Worm (Caenorhabditis elegans) whole organism, early embryonic: ENCODE data around the gene B0244.7.

Source experiments
- B0310.2 ChIP-seq: sonication (generic microtip); optimal IDR thresholded peaks from 2 replicates; lab custom pipeline; 2016; ENCODE audit warnings: mild to moderate bottlenecking, missing genetic modification characterization, missing compliant biosample characterization
- F13C5.2 ChIP-seq: sonication (generic microtip); optimal IDR thresholded peaks from 2 replicates; lab custom pipeline; 2017; ENCODE audit warnings: mild to moderate bottlenecking, missing genetic modification characterization, inconsistent platforms, missing compliant biosample characterization
- aly-1 ChIP-seq: sonication (generic microtip); optimal IDR thresholded peaks from 2 replicates; lab custom pipeline; 2016; ENCODE audit warnings: missing genetic modification characterization, missing compliant biosample characterization
- ama-1 ChIP-seq: fragments of 150-350 bp; optimal IDR thresholded peaks from 2 replicates; lab custom pipeline; 2014
- ceh-13 ChIP-seq: fragments of 200-800 bp; sonication (Bioruptor generic); optimal IDR thresholded peaks from 2 replicates; lab custom pipeline; 2018; ENCODE audit warnings: mild to moderate bottlenecking, missing genetic modification characterization, missing compliant biosample characterization
- ceh-36 ChIP-seq: sonication (generic microtip); optimal IDR thresholded peaks from 2 replicates; lab custom pipeline; 2016; ENCODE audit warnings: missing genetic modification characterization, inconsistent platforms, missing compliant biosample characterization
- ets-7 ChIP-seq: sonication (generic microtip); optimal IDR thresholded peaks from 2 replicates; lab custom pipeline; 2016; ENCODE audit warnings: missing genotype, missing genetic modification characterization, missing compliant biosample characterization
- flt-1 ChIP-seq: fragments of 200-800 bp; sonication (Bioruptor generic); IDR thresholded peaks from 2 replicates; pipeline ENCODE4 v1.3.6; 2022; ENCODE audit warnings: missing genetic modification characterization, missing compliant biosample characterization
- hmbx-1 ChIP-seq: sonication (generic microtip); optimal IDR thresholded peaks from 2 replicates; lab custom pipeline; 2016; ENCODE audit warnings: mild to moderate bottlenecking, missing genetic modification characterization, missing compliant biosample characterization
- hmg-4 ChIP-seq: fragments of 200-800 bp; sonication (Bioruptor generic); optimal IDR thresholded peaks from 2 replicates; lab custom pipeline; 2018; ENCODE audit warnings: mild to moderate bottlenecking, missing genetic modification characterization, missing compliant biosample characterization
- hnd-1 ChIP-seq: sonication (generic microtip); optimal IDR thresholded peaks from 2 replicates; lab custom pipeline; 2016; ENCODE audit warnings: missing genetic modification characterization, missing compliant biosample characterization
- pes-1 ChIP-seq: fragments of 200-800 bp; sonication (Bioruptor generic); IDR thresholded peaks from 2 replicates; pipeline ENCODE4 v1.3.6; 2022; ENCODE audit warnings: missing genetic modification reagents, missing genetic modification characterization, missing compliant biosample characterization
- scrt-1 ChIP-seq: fragments of 200-800 bp; sonication (Bioruptor generic); IDR thresholded peaks from 2 replicates; pipeline ENCODE4 v1.3.6; 2022; ENCODE audit warnings: missing genetic modification characterization, missing compliant biosample characterization
- sea-1 ChIP-seq: fragments of 200-800 bp; sonication (Bioruptor generic); conservative IDR thresholded peaks from 2 replicates; pipeline ENCODE4 v1.3.6; 2022; ENCODE audit warnings: missing genetic modification characterization, missing compliant biosample characterization
- tbx-11 ChIP-seq: fragments of 200-800 bp; sonication (Bioruptor generic); IDR thresholded peaks from 2 replicates; pipeline ENCODE4 v1.3.6; 2022; ENCODE audit warnings: missing genetic modification characterization, missing compliant biosample characterization
- tbx-37 ChIP-seq: fragments of 200-800 bp; sonication (Bioruptor generic); conservative IDR thresholded peaks from 2 replicates; pipeline ENCODE4 v1.3.6; 2022; ENCODE audit warnings: missing genetic modification reagents, missing genetic modification characterization, missing compliant biosample characterization
- tra-4 ChIP-seq: sonication (generic microtip); optimal IDR thresholded peaks from 2 replicates; lab custom pipeline; 2017; ENCODE audit warnings: missing genetic modification characterization, missing compliant biosample characterization

The B0244.7 gene

ce11 chrIII:5714984-5715454, 16.3 kb upstream of the B0244.7 start:
- peak; percentile 83 for TF ChIP-seq ama-1 (lab: Kevin White, UChicago)
- TF ChIP-seq ets-7 (tag; lab: Kevin White, UChicago): no peak
- TF ChIP-seq ceh-36 (tag; lab: Kevin White, UChicago): peak; percentile 27
- no peak for TF ChIP-seq scrt-1 (GFP tag; lab: Robert Waterston, UW)
- no peak for TF ChIP-seq tbx-11 (GFP tag; lab: Robert Waterston, UW)

ce11 chrIII:5715467-5715866, 15.8 kb upstream of the B0244.7 start:
- TF ChIP-seq tbx-37 (0 out of 2 replicates have a peak, but pooled peaks have one; percentile 8), ama-1 (lab: Kevin White, UChicago) (no peak), pes-1 (GFP tag; lab: Robert Waterston, UW) (no peak), ceh-36 (tag; lab: Kevin White, UChicago) (no peak), hmg-4 (GFP tag; lab: Kevin White, UChicago) (peak; percentile 61), scrt-1 (GFP tag; lab: Robert Waterston, UW) (no peak), aly-1 (tag; lab: Kevin White, UChicago) (peak; percentile 70), hmbx-1 (tag; lab: Kevin White, UChicago) (no peak), hnd-1 (tag; lab: Kevin White, UChicago) (no peak), ceh-13 (GFP tag; lab: Kevin White, UChicago) (no peak), tbx-11 (GFP tag; lab: Robert Waterston, UW) (no peak), sea-1 (GFP tag; lab: Robert Waterston, UW) (no peak), tra-4 (no peak), F13C5.2 (peak; percentile 54), ets-7 (tag; lab: Kevin White, UChicago) (peak; percentile 11), B0310.2 (tag; lab: Kevin White, UChicago) (no peak)

- TF ChIP-seq sea-1 (GFP tag; lab: Robert Waterston, UW) (no peak), aly-1 (tag; lab: Kevin White, UChicago) (no peak), tbx-37 (no peak), flt-1 (GFP tag; lab: Robert Waterston, UW) (no peak), ceh-36 (tag; lab: Kevin White, UChicago) (no peak), ama-1 (lab: Kevin White, UChicago) (no peak), tbx-11 (GFP tag; lab: Robert Waterston, UW) (no peak), ceh-13 (GFP tag; lab: Kevin White, UChicago) (no peak)
Observed at ce11 chrIII:5717173-5717748, 14.0 kb upstream of the B0244.7 start.

- no peak for TF ChIP-seq pes-1 (GFP tag; lab: Robert Waterston, UW)
- TF ChIP-seq hmbx-1 (tag; lab: Kevin White, UChicago): no peak
- no peak for TF ChIP-seq tra-4
- TF ChIP-seq ets-7 (tag; lab: Kevin White, UChicago): no peak
- TF ChIP-seq ama-1 (lab: Kevin White, UChicago): no peak
- TF ChIP-seq scrt-1 (GFP tag; lab: Robert Waterston, UW): no peak
- TF ChIP-seq hmg-4 (GFP tag; lab: Kevin White, UChicago): no peak
- no peak for TF ChIP-seq hnd-1 (tag; lab: Kevin White, UChicago)
- TF ChIP-seq aly-1 (tag; lab: Kevin White, UChicago): no peak
- no peak for TF ChIP-seq ceh-36 (tag; lab: Kevin White, UChicago)
- TF ChIP-seq B0310.2 (tag; lab: Kevin White, UChicago): no peak
- no peak for TF ChIP-seq flt-1 (GFP tag; lab: Robert Waterston, UW)
- no peak for TF ChIP-seq ceh-13 (GFP tag; lab: Kevin White, UChicago)
- TF ChIP-seq tbx-37: no peak
- TF ChIP-seq tbx-11 (GFP tag; lab: Robert Waterston, UW): no peak
- TF ChIP-seq F13C5.2: no peak
- no peak for TF ChIP-seq sea-1 (GFP tag; lab: Robert Waterston, UW)
Observed at ce11 chrIII:5718385-5718784, 12.9 kb upstream of the B0244.7 start.

- TF ChIP-seq ama-1 (lab: Kevin White, UChicago): no peak
- TF ChIP-seq tbx-11 (GFP tag; lab: Robert Waterston, UW): no peak
- no peak for TF ChIP-seq pes-1 (GFP tag; lab: Robert Waterston, UW)
- TF ChIP-seq sea-1 (GFP tag; lab: Robert Waterston, UW): no peak
- TF ChIP-seq flt-1 (GFP tag; lab: Robert Waterston, UW): no peak
- TF ChIP-seq tbx-37: no peak
- no peak for TF ChIP-seq hnd-1 (tag; lab: Kevin White, UChicago)
Observed at ce11 chrIII:5719105-5719831, 12.0 kb upstream of the B0244.7 start.

ce11 chrIII:5719832-5720194, 11.5 kb upstream of the B0244.7 start:
- TF ChIP-seq ceh-13 (GFP tag; lab: Kevin White, UChicago) (no peak), scrt-1 (GFP tag; lab: Robert Waterston, UW) (no peak), pes-1 (GFP tag; lab: Robert Waterston, UW) (no peak), F13C5.2 (no peak), tra-4 (no peak), aly-1 (tag; lab: Kevin White, UChicago) (no peak), tbx-11 (GFP tag; lab: Robert Waterston, UW) (no peak)

ce11 chrIII:5720266-5721019, 10.9 kb upstream of the B0244.7 start:
- TF ChIP-seq sea-1 (GFP tag; lab: Robert Waterston, UW): no peak
- TF ChIP-seq B0310.2 (tag; lab: Kevin White, UChicago): no peak
- TF ChIP-seq aly-1 (tag; lab: Kevin White, UChicago): peak; percentile 51
- no peak for TF ChIP-seq ceh-36 (tag; lab: Kevin White, UChicago)
- no peak for TF ChIP-seq ceh-13 (GFP tag; lab: Kevin White, UChicago)
- TF ChIP-seq hmg-4 (GFP tag; lab: Kevin White, UChicago): peak; percentile 27
- TF ChIP-seq scrt-1 (GFP tag; lab: Robert Waterston, UW): 0 out of 2 replicates have a peak, but pooled peaks have one; percentile 9
- TF ChIP-seq tra-4: no peak
